Worm (Caenorhabditis elegans): ENCODE results near the gene K08F9.1.

- TF ChIP-seq rpc-1 (optimal IDR thresholded peaks at IDR 0.05) (no peak), rpc-1 (tag; optimal IDR thresholded peaks at IDR 0.05) (no peak), nfya-1 (tag; optimal IDR thresholded peaks at IDR 0.05; ENCODE audit: borderline replicate concordance, insufficient read depth) (no peak), tbp1 (GFP tag; optimal IDR thresholded peaks at IDR 0.05) (no peak), hrde-1 (tag; optimal IDR thresholded peaks at IDR 0.05; ENCODE audit: borderline replicate concordance) (no peak)
Observed at ce11 chrV:15132423-15132822, 10.8 kb downstream of the K08F9.1 start, which contains the start of gene str-171.
